Fruit fly (Drosophila melanogaster): ENCODE measurements around the gene CG33635.

CG33635 gene

dm6 chr2L:203529-204127, 45.2 kb upstream of the CG33635 start, which contains the start of gene mRpL10 (continued):
- TF ChIP-seq CG12659 (GFP tag; optimal IDR thresholded peaks at IDR 0.05), result peak; percentile 84
- TF ChIP-seq abd-A (tag; optimal IDR thresholded peaks at IDR 0.05), result no peak
- peak; percentile 80 for TF ChIP-seq MBD-R2 (GFP tag; IDR thresholded peaks at IDR 0.05)
- TF ChIP-seq CG42726 (GFP tag; IDR thresholded peaks at IDR 0.05; ENCODE audit: partially characterized antibody), result peak; percentile 73
- no peak for TF ChIP-seq Lhr (GFP tag; optimal IDR thresholded peaks at IDR 0.05)
- TF ChIP-seq nerfin-2 (GFP tag; IDR thresholded peaks at IDR 0.05; ENCODE audit: partially characterized antibody), result peak; percentile 75

- TF ChIP-seq Nf-YA (GFP tag; IDR thresholded peaks at IDR 0.05), result no peak
- peak; percentile 96 for TF ChIP-seq CG11504 (tag; optimal IDR thresholded peaks at IDR 0.05)
Measured at dm6 chr2L:195668-196067, 37.2 kb upstream of the CG33635 start.

- TF ChIP-seq Fer1 (GFP tag; optimal IDR thresholded peaks at IDR 0.05), result peak; percentile 44
- TF ChIP-seq CG3281 (GFP tag; optimal IDR thresholded peaks at IDR 0.05), result no peak
- no peak for TF ChIP-seq ftz-f1 (GFP tag; optimal IDR thresholded peaks at IDR 0.05)
- no peak for TF ChIP-seq CG15601 (tag; optimal IDR thresholded peaks at IDR 0.05)
- TF ChIP-seq Hr39 (optimal IDR thresholded peaks at IDR 0.05), result no peak
- TF ChIP-seq CG11695 (GFP tag; IDR thresholded peaks at IDR 0.05), result no peak
- no peak for TF ChIP-seq CG17361 (GFP tag; IDR thresholded peaks at IDR 0.05)
- TF ChIP-seq sens-2 (GFP tag; IDR thresholded peaks at IDR 0.05), result no peak
- no peak for TF ChIP-seq da (GFP tag; optimal IDR thresholded peaks at IDR 0.05)
- TF ChIP-seq CG5180 (GFP tag; optimal IDR thresholded peaks at IDR 0.05), result no peak
- TF ChIP-seq CG2120 (GFP tag; optimal IDR thresholded peaks at IDR 0.05), result no peak
- TF ChIP-seq Ets65A (GFP tag), result no peak
- no peak for TF ChIP-seq Spps (tag; optimal IDR thresholded peaks at IDR 0.05)
- TF ChIP-seq Dll (GFP tag; IDR thresholded peaks at IDR 0.05; ENCODE audit: partially characterized antibody), result peak; percentile 53; the same call in 3 of the 4 replicates
- TF ChIP-seq maf-S (GFP tag; optimal IDR thresholded peaks at IDR 0.05), result no peak
- TF ChIP-seq Xrp1 (GFP tag; IDR thresholded peaks at IDR 0.05), result no peak
- no peak; the same call in 1 of the 2 replicates for TF ChIP-seq CG6689 (GFP tag; IDR thresholded peaks at IDR 0.05)
- no peak for TF ChIP-seq CG32532 (GFP tag; IDR thresholded peaks at IDR 0.05)
- no peak for TF ChIP-seq rib (GFP tag; IDR thresholded peaks at IDR 0.05)
- peak; percentile 39 for TF ChIP-seq ash1 (GFP tag; optimal IDR thresholded peaks at IDR 0.05)
- TF ChIP-seq Myb (GFP tag; optimal IDR thresholded peaks at IDR 0.05), result peak; percentile 3
- TF ChIP-seq twi (tag; optimal IDR thresholded peaks at IDR 0.05), result no peak
- TF ChIP-seq lbe (GFP tag; optimal IDR thresholded peaks at IDR 0.05), result peak; percentile 33
- TF ChIP-seq CG17568 (GFP tag; optimal IDR thresholded peaks at IDR 0.05), result no peak
- no peak for TF ChIP-seq jing (GFP tag; optimal IDR thresholded peaks at IDR 0.05)
- no peak for TF ChIP-seq CG1024 (GFP tag; IDR thresholded peaks at IDR 0.05)
- TF ChIP-seq CG7745 (tag; optimal IDR thresholded peaks at IDR 0.05), result no peak
- no peak for TF ChIP-seq CG13424 (tag; optimal IDR thresholded peaks at IDR 0.05)
- TF ChIP-seq CG8478 (optimal IDR thresholded peaks at IDR 0.05), result no peak
- peak in 1 of 3 experiments; percentile 39 for TF ChIP-seq Stat92E (GFP tag; optimal IDR thresholded peaks at IDR 0.05)
- TF ChIP-seq trem (tag; optimal IDR thresholded peaks at IDR 0.05), result peak; percentile 40
- TF ChIP-seq Hmx (GFP tag; optimal IDR thresholded peaks at IDR 0.05), result no peak
- TF ChIP-seq stwl (tag; optimal IDR thresholded peaks at IDR 0.05), result peak; percentile 51
- no peak for TF ChIP-seq jigr1 (GFP tag; IDR thresholded peaks at IDR 0.05)
- TF ChIP-seq psq (GFP tag; optimal IDR thresholded peaks at IDR 0.05), result peak; percentile 66
- peak; percentile 60; the same call in 1 of the 2 replicates for TF ChIP-seq Bgb (GFP tag; IDR thresholded peaks at IDR 0.05; ENCODE audit: partially characterized antibody)
- no peak for TF ChIP-seq slou (GFP tag; optimal IDR thresholded peaks at IDR 0.05)
- no peak for TF ChIP-seq cwo (GFP tag; optimal IDR thresholded peaks at IDR 0.05)
Measured at dm6 chr2L:182360-183144, 24.1 kb upstream of the CG33635 start.
